Fruit fly (Drosophila melanogaster) whole organism: ENCODE data around the gene Vm26Ab.
A peak's percentile ranks its signal among the peaks of the same experiment; 100 is the strongest.

Experiments
- CG8478 ChIP-seq: fragments of >200 bp; optimal IDR thresholded peaks from 2 replicates; lab custom pipeline; 2018; ENCODE audit warnings: inconsistent platforms
- Dll ChIP-seq: fragments of >200 bp; optimal IDR thresholded peaks from 2 replicates; lab custom pipeline; 2017
- EcR ChIP-seq, 2 experiments: fragments of >200 bp; optimal IDR thresholded peaks; 2 replicates each; lab custom pipeline; 2017; ENCODE audit warnings: missing biosample characterization in 2 of 2, missing genetic modification characterization in 2 of 2, missing genetic modification reagents in 2 of 2
- pan ChIP-seq: fragments of >200 bp; optimal IDR thresholded peaks from 2 replicates; lab custom pipeline; 2017
- psq ChIP-seq: fragments of >200 bp; optimal IDR thresholded peaks from 2 replicates; lab custom pipeline; 2017
- usp ChIP-seq: fragments of >200 bp; optimal IDR thresholded peaks from 2 replicates; lab custom pipeline; 2017; ENCODE audit warnings: missing biosample characterization, missing genetic modification characterization, mixed read lengths

Gene Vm26Ab

DNA sequence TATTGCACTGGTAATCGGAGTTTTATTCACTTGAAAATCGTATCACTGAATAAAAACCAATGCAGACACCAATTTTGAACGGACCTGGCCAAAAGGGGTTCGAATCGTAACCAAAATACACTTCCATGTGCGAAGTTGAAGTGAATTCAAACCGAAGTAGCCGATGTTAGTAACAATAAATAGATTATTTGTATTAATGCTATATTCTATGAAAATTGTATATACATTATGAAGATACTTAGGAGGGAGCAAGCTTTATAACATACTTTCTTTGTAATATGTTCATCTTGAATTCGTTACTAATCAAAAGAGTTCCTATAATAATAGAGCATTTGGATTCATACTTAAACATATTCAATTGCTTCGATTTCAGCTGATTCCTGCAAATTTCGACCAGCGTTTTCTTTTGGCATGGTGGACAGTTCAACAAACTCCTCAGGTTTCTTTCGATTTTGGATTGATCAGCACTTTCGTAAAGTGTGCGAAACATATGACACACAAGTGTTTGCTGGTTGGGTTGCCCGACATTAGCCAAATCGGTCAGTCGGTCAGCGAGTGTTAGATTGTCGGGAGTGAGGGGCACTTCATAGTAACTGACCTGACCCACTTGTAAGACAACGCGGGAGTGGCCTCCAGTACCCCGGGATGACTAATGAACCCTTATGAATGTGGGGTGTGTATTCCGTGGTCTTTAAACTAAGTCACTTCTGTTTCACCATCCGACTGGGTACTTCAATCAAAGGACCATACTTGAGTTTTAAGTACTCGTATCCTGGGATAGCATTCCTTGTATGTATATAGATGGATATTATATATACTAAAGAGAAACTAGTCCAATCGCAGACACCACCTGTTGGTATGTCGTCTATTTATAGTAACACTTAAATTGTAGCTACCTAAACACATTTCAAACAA, 11.2 kb downstream of the Vm26Ab start, which contains the start of the genes CG13992 and Ucp4C:
Gene CG13992, minus strand, starts transcription at position 51 of the 915 bp plus-strand sequence.
Gene Ucp4C, plus strand, starts transcription at position 865 of the 915 bp plus-strand sequence.
- TF ChIP-seq psq (no peak), usp (GFP tag; lab: Kevin White, UChicago) (no peak), Dll (lab: Kevin White, UChicago) (no peak), pan (lab: Kevin White, UChicago) (no peak)

dm6 chr2L:5969559-5969958, 12.8 kb downstream of the Vm26Ab start, which contains the start of gene Ucp4B:
Gene Ucp4B, plus strand, starts transcription at chr2L:5969859.
- TF ChIP-seq Dll (lab: Kevin White, UChicago) (no peak), usp (GFP tag; lab: Kevin White, UChicago) (no peak), CG8478 (no peak), psq (no peak), EcR (GFP tag; optimal IDR thresholded peaks at IDR 0.05; lab: Kevin White, UChicago) (no peak), pan (lab: Kevin White, UChicago) (no peak)

DNA sequence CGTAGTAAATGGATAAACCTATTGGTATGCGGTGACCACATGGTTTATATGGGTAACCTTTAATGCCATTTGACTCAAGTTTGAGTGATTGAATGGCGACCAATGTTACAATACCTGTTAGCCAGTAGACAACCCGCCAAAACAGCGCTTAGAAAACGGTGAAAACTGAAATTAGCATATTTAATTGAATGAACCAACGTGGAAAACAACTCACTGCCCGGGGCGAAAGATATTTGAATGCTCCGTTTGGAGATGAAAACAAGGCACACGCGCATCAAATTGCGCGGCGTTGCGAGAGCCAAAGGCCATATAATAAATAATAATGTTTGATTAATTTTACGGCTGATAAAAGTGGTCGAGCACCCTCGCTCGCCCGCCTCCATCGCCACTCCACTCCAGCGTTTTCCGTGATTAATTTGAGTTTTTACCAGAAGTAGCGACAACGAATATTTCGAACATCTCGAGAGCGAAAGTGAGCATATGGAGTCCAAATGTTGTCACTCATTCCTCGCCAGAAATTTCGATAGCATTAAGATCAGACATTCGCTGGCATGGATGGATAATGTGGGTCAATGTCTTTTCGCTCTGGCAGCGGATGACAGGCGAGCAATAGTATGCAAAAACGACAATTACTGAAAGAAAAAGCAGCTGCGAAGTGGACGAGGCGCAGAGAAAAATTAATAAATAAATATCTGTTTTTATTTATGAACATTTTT, 14.4 kb downstream of the Vm26Ab start:
- TF ChIP-seq pan (lab: Kevin White, UChicago) (no peak), CG8478 (no peak), psq (no peak), Dll (lab: Kevin White, UChicago) (no peak), usp (GFP tag; lab: Kevin White, UChicago) (no peak), EcR (GFP tag; optimal IDR thresholded peaks at IDR 0.05; lab: Kevin White, UChicago) (no peak)

DNA sequence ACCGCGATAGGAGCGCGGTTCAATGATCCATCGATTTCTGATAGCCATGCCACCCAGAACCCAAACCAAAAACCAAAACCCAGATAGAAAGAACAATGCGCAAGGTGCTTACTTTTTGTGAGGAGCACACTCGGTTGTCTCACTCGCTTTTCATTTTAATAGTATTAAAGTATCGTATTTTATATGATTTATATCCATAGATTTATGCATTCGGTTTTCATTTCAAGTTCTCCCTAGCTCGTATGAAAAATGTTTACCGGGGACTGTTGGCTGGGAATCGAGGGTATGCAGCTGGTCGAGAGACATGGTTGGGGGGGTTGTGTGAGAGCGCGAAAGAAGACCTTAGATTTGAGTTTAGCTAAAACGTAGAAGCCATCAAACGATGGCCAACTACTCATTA, 15.2 kb downstream of the Vm26Ab start:
- no peak for TF ChIP-seq CG8478
- no peak for TF ChIP-seq Dll (lab: Kevin White, UChicago)
- TF ChIP-seq usp (GFP tag; lab: Kevin White, UChicago), result no peak
- TF ChIP-seq EcR (GFP tag; optimal IDR thresholded peaks at IDR 0.05; lab: Kevin White, UChicago), result no peak
- peak; percentile 51 for TF ChIP-seq pan (lab: Kevin White, UChicago)

- TF ChIP-seq pan (lab: Kevin White, UChicago), result no peak
- no peak for TF ChIP-seq CG8478
- TF ChIP-seq EcR (GFP tag; optimal IDR thresholded peaks at IDR 0.05; lab: Kevin White, UChicago), result no peak
- no peak for TF ChIP-seq Dll (lab: Kevin White, UChicago)
Observed at dm6 chr2L:5972588-5973236, 15.9 kb downstream of the Vm26Ab start.

DNA sequence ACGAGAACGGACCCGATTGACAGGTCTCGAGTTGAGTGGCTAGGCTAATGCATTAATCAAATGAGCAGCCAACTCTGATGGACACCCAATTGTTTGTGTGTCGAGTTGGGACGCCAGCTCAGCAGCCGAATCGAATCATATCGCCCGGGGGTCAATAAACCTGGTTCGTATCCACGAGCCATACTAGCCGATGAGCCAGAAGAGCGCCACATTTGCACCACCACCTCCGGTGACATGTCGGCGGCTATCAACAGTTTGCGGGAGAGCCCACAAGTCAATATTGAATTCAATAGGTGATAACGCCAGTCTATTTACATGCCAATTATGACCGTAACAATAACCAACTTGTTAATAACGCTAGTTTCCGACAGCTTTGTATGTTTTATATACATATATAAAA, 17.3 kb downstream of the Vm26Ab start:
- TF ChIP-seq EcR (GFP tag; optimal IDR thresholded peaks at IDR 0.05; lab: Kevin White, UChicago) (peak in 1 of 2 experiments; percentile 31), pan (lab: Kevin White, UChicago) (no peak)

DNA sequence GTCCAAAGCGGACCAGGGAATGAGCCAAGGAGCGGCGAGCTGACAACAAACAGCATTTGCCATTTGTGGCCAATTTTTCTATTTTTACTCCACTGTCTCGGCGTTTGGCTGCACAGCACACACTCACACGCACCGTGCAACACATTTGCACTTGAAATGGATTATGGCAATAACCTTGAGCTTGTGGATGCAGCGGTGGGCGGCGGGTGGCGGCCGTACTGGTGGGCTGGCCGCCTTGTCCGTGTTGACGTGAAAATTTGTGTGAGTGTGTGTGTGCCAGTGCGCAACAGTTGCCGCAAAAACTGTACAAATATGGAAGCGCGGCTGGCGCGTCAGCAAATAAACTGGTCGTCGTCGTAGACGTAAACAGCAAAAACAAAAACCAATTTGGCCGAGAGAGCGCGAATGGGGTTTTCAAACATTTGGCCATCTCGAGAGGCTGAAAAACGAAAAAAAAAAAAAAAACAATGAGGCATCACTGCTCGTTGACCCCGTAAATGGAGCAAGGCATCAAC, 18.3 kb downstream of the Vm26Ab start:
- TF ChIP-seq EcR (GFP tag; optimal IDR thresholded peaks at IDR 0.05; lab: Kevin White, UChicago) (peak in 1 of 2 experiments; percentile 48), CG8478 (no peak)

- TF ChIP-seq psq (no peak), EcR (GFP tag; optimal IDR thresholded peaks at IDR 0.05; lab: Kevin White, UChicago) (peak in 1 of 2 experiments; percentile 14)
Observed at dm6 chr2L:5975601-5976000, 18.8 kb downstream of the Vm26Ab start.

dm6 chr2L:5977070-5977728, 20.4 kb downstream of the Vm26Ab start:
- TF ChIP-seq EcR (GFP tag; optimal IDR thresholded peaks at IDR 0.05; lab: Kevin White, UChicago) (peak; percentile 72 to 88), Dll (lab: Kevin White, UChicago) (no peak)

DNA sequence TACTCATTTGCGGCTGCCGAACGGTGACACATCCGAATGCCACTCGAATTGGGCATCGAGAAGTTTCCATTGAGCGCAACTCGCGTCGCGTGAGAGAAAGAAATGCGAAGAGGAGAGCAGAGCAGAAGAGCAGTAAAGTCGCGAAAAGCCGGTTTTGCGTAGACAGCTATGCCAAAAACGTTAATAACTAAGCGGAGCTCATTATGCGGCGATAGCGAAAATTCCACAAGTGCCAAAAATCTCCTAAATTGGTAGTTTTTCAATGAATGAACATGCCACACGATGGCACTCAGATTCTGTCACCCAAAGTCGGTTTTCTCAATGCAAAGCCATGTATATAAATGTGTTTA, 20.9 kb downstream of the Vm26Ab start:
- TF ChIP-seq usp (GFP tag; lab: Kevin White, UChicago) (no peak), EcR (GFP tag; optimal IDR thresholded peaks at IDR 0.05; lab: Kevin White, UChicago) (peak in 1 of 2 experiments; percentile 37), Dll (lab: Kevin White, UChicago) (peak; percentile 62), psq (no peak)

dm6 chr2L:5978333-5979054, 21.7 kb downstream of the Vm26Ab start:
- TF ChIP-seq psq (no peak), pan (lab: Kevin White, UChicago) (no peak), Dll (lab: Kevin White, UChicago) (peak; percentile 44), usp (GFP tag; lab: Kevin White, UChicago) (no peak), EcR (GFP tag; optimal IDR thresholded peaks at IDR 0.05; lab: Kevin White, UChicago) (no peak), CG8478 (no peak)
